Worm (Caenorhabditis elegans): ENCODE results near the gene F59A1.15.

DNA sequence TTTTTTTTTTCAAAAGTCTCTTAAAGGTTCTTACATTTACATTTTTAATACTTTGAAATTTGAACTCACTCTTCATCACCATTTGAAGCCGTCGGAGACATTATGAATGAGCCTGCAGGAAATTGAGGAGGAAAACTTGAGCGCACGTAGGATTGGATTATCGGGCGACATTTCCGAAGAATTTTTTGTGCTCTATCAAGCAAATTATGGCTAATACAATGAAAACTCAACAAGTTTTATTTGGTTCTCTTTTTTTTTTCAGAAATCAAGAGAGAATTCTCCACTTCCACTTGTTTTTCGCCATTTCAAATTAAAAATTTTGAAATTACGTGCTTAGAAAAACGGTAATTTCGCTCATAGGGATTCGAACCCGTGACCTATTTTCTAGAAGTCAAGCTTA is 16.0 kb downstream of the F59A1.15 start, which contains the start of gene F59A1.12:
- TF ChIP-seq ztf-3 (GFP tag; optimal IDR thresholded peaks at IDR 0.05) (no peak), unc-130 (GFP tag; optimal IDR thresholded peaks at IDR 0.05) (no peak), dpl-1 (GFP tag; optimal IDR thresholded peaks at IDR 0.05) (no peak)
